Worm (Caenorhabditis elegans) whole organism, late embryonic: Measurements from ENCODE around the gene Y54F10AR.1.
A peak's percentile ranks its signal among the peaks of the same experiment; 100 is the strongest.

Experiments used
- C08G9.2 ChIP-seq: sonication (generic microtip); optimal IDR thresholded peaks from 2 replicates; lab custom pipeline; 2016; ENCODE audit warnings: mild to moderate bottlenecking, missing genetic modification characterization, moderate library complexity, missing compliant biosample characterization
- C38D4.7 ChIP-seq: fragments of 200-800 bp; sonication (Bioruptor generic); optimal IDR thresholded peaks from 2 replicates; lab custom pipeline; 2018; ENCODE audit warnings: mild to moderate bottlenecking, missing genetic modification characterization, moderate library complexity, missing compliant biosample characterization
- K02D7.2 ChIP-seq: sonication (generic microtip); optimal IDR thresholded peaks from 2 replicates; lab custom pipeline; 2017; ENCODE audit warnings: mild to moderate bottlenecking, missing genetic modification characterization, missing compliant biosample characterization
- K09A11.1 ChIP-seq: sonication (generic microtip); optimal IDR thresholded peaks from 2 replicates; lab custom pipeline; 2017; ENCODE audit warnings: antibody characterized with exemption, mild to moderate bottlenecking, missing genetic modification characterization, missing compliant biosample characterization; ENCODE audit not compliant: insufficient read depth
- ahr-1 ChIP-seq: sonication (generic microtip); optimal IDR thresholded peaks from 2 replicates; lab custom pipeline; 2016; ENCODE audit warnings: missing genetic modification characterization, missing compliant biosample characterization
- ceh-14 ChIP-seq: sonication (generic microtip); optimal IDR thresholded peaks from 2 replicates; lab custom pipeline; 2016; ENCODE audit warnings: missing genotype, missing genetic modification characterization, missing compliant biosample characterization
- ceh-18 ChIP-seq: sonication (generic microtip); optimal IDR thresholded peaks from 2 replicates; lab custom pipeline; 2016; ENCODE audit warnings: missing genetic modification characterization, missing compliant biosample characterization
- ceh-22 ChIP-seq: sonication (generic microtip); optimal IDR thresholded peaks from 2 replicates; lab custom pipeline; 2017; ENCODE audit warnings: missing biosample characterization, missing genetic modification characterization
- ceh-30 ChIP-seq: fragments of 150-350 bp; optimal IDR thresholded peaks from 2 replicates; lab custom pipeline; 2014; ENCODE audit warnings: missing biosample characterization, missing genetic modification characterization
- ceh-9 ChIP-seq: sonication (generic microtip); optimal IDR thresholded peaks from 2 replicates; lab custom pipeline; 2016; ENCODE audit warnings: mild to moderate bottlenecking, missing genetic modification characterization, inconsistent platforms, missing compliant biosample characterization
- dmd-4 ChIP-seq: sonication (generic microtip); optimal IDR thresholded peaks from 2 replicates; lab custom pipeline; 2016; ENCODE audit warnings: borderline replicate concordance, missing genetic modification characterization, missing compliant biosample characterization
- dve-1 ChIP-seq: sonication (generic microtip); optimal IDR thresholded peaks from 2 replicates; lab custom pipeline; 2017; ENCODE audit warnings: antibody characterized with exemption, mild to moderate bottlenecking, missing genetic modification characterization, missing compliant biosample characterization
- elt-4 ChIP-seq: sonication (generic microtip); optimal IDR thresholded peaks from 2 replicates; lab custom pipeline; 2016; ENCODE audit warnings: missing genetic modification characterization, missing compliant biosample characterization
- ets-4 ChIP-seq: sonication (generic microtip); optimal IDR thresholded peaks from 2 replicates; lab custom pipeline; 2016; ENCODE audit warnings: missing genetic modification characterization, missing compliant biosample characterization
- hlh-15 ChIP-seq: sonication (generic microtip); optimal IDR thresholded peaks from 2 replicates; lab custom pipeline; 2016; ENCODE audit warnings: missing genetic modification characterization, missing compliant biosample characterization
- hlh-30 ChIP-seq: sonication (generic microtip); optimal IDR thresholded peaks from 2 replicates; lab custom pipeline; 2017; ENCODE audit warnings: antibody characterized with exemption, missing genetic modification characterization, missing compliant biosample characterization; ENCODE audit not compliant: insufficient read depth
- hlh-6 ChIP-seq: sonication (generic microtip); optimal IDR thresholded peaks from 2 replicates; lab custom pipeline; 2016; ENCODE audit warnings: missing genotype, missing genetic modification characterization, missing compliant biosample characterization
- lim-6 ChIP-seq: sonication (generic microtip); optimal IDR thresholded peaks from 2 replicates; lab custom pipeline; 2016; ENCODE audit warnings: missing genetic modification characterization, missing compliant biosample characterization
- mec-3 ChIP-seq: sonication (generic microtip); optimal IDR thresholded peaks from 2 replicates; lab custom pipeline; 2016; ENCODE audit warnings: borderline replicate concordance, missing genetic modification characterization, missing compliant biosample characterization
- nfya-1 ChIP-seq: sonication (generic microtip); optimal IDR thresholded peaks from 2 replicates; lab custom pipeline; 2017; ENCODE audit warnings: missing genetic modification characterization, mild to moderate bottlenecking, missing compliant biosample characterization, antibody characterized with exemption, moderate library complexity
- nhr-232 ChIP-seq: sonication (generic microtip); optimal IDR thresholded peaks from 2 replicates; lab custom pipeline; 2016; ENCODE audit warnings: missing genetic modification characterization, missing compliant biosample characterization
- pag-3 ChIP-seq: sonication (generic microtip); optimal IDR thresholded peaks from 2 replicates; lab custom pipeline; 2016; ENCODE audit warnings: missing compliant biosample characterization, missing genetic modification characterization, borderline replicate concordance
- pax-1 ChIP-seq: fragments of 150-350 bp; optimal IDR thresholded peaks from 2 replicates; lab custom pipeline; 2014; ENCODE audit warnings: missing biosample characterization, missing genetic modification characterization
- pha-2 ChIP-seq: sonication (generic microtip); optimal IDR thresholded peaks from 2 replicates; lab custom pipeline; 2017; ENCODE audit warnings: mild to moderate bottlenecking, missing genetic modification characterization, missing compliant biosample characterization
- pqm-1 ChIP-seq: sonication (generic microtip); optimal IDR thresholded peaks from 2 replicates; lab custom pipeline; 2016; ENCODE audit warnings: missing genetic modification characterization, missing compliant biosample characterization
- sdc-2 ChIP-seq: sonication (generic microtip); optimal IDR thresholded peaks from 2 replicates; lab custom pipeline; 2016; ENCODE audit warnings: missing genotype, missing genetic modification characterization, missing compliant biosample characterization
- sox-2 ChIP-seq: fragments of 200-800 bp; sonication (Bioruptor generic); IDR thresholded peaks from 2 replicates; pipeline ENCODE4 v1.3.6; 2022; ENCODE audit warnings: missing genetic modification reagents, missing genetic modification characterization, missing compliant biosample characterization
- sox-4 ChIP-seq: sonication (generic microtip); optimal IDR thresholded peaks from 2 replicates; lab custom pipeline; 2017; ENCODE audit warnings: mild to moderate bottlenecking, missing genetic modification characterization, inconsistent platforms, missing compliant biosample characterization
- syd-9 ChIP-seq: sonication (generic microtip); optimal IDR thresholded peaks from 2 replicates; lab custom pipeline; 2016; ENCODE audit warnings: mild to moderate bottlenecking, missing genetic modification characterization, moderate library complexity, missing compliant biosample characterization
- tbx-7 ChIP-seq: sonication (generic microtip); optimal IDR thresholded peaks from 2 replicates; lab custom pipeline; 2016; ENCODE audit warnings: missing genotype, missing genetic modification characterization, missing compliant biosample characterization
- unc-3 ChIP-seq, 2 experiments: fragments of 200-800 bp in 1 of 2; sonication (Bioruptor generic) in 1 of 2; sonication (generic microtip) in 1 of 2; conservative IDR thresholded peaks in 1 of 2; optimal IDR thresholded peaks in 1 of 2; 2 replicates each; pipeline versions ENCODE4 v1.3.6 to Lab custom; 2016 to 2022; ENCODE audit warnings: missing compliant biosample characterization in 2 of 2, missing genetic modification characterization in 2 of 2, missing genetic modification reagents in 1 of 2
- unc-42 ChIP-seq: sonication (generic microtip); optimal IDR thresholded peaks from 2 replicates; lab custom pipeline; 2016; ENCODE audit warnings: missing genotype, missing genetic modification characterization, missing compliant biosample characterization
- unc-55 ChIP-seq: sonication (generic microtip); optimal IDR thresholded peaks from 2 replicates; lab custom pipeline; 2017; ENCODE audit warnings: missing biosample characterization, missing genetic modification reagents, missing genetic modification characterization

The Y54F10AR.1 gene

ce11 chrIII:2560763-2561162 is 14.7 kb downstream of the Y54F10AR.1 start:
- TF ChIP-seq C08G9.2 (tag; lab: Kevin White, UChicago), result peak; percentile 40
- TF ChIP-seq sdc-2 (tag; lab: Kevin White, UChicago), result peak; percentile 29
- TF ChIP-seq hlh-30 (tag; lab: Kevin White, UChicago), result no peak
- TF ChIP-seq elt-4 (tag; lab: Kevin White, UChicago), result peak; percentile 22
- TF ChIP-seq hlh-6 (tag; lab: Kevin White, UChicago), result peak; percentile 29
- TF ChIP-seq, all 69 proteins: peak for 4

- TF ChIP-seq ceh-18 (tag; lab: Kevin White, UChicago), result no peak
- TF ChIP-seq sox-4, result no peak
- TF ChIP-seq, all 69 proteins: peak for 0
Observed at ce11 chrIII:2553579-2553978, 21.9 kb downstream of the Y54F10AR.1 start.

ce11 chrIII:2552382-2552781 is 23.1 kb downstream of the Y54F10AR.1 start:
- TF ChIP-seq unc-42 (tag; lab: Kevin White, UChicago), result peak; percentile 94
- TF ChIP-seq tbx-7, result no peak
- no peak for TF ChIP-seq ceh-14 (tag; lab: Kevin White, UChicago)

- TF ChIP-seq C38D4.7 (no peak), lim-6 (tag; lab: Kevin White, UChicago) (no peak), K02D7.2 (no peak), pag-3 (no peak), unc-3 (GFP tag; conservative IDR thresholded peaks at IDR 0.05; lab: Robert Waterston, UW) (no peak), unc-3 (tag; optimal IDR thresholded peaks at IDR 0.05; lab: Kevin White, UChicago) (no peak), ets-4 (tag; lab: Kevin White, UChicago) (no peak), ceh-22 (tag; lab: Kevin White, UChicago) (no peak), K09A11.1 (tag; lab: Kevin White, UChicago) (no peak), pax-1 (tag; lab: Kevin White, UChicago) (no peak), ahr-1 (tag; lab: Kevin White, UChicago) (no peak), mec-3 (tag; lab: Kevin White, UChicago) (no peak), pqm-1 (tag; lab: Kevin White, UChicago) (no peak), tbx-7 (no peak), ceh-30 (tag; lab: Kevin White, UChicago) (no peak)
- TF ChIP-seq, all 69 proteins: peak for 0
Observed at ce11 chrIII:2551981-2552380, 23.5 kb downstream of the Y54F10AR.1 start.

- no peak for TF ChIP-seq ceh-9
- no peak for TF ChIP-seq sox-2 (GFP tag; lab: Robert Waterston, UW)
- no peak for TF ChIP-seq pax-1 (tag; lab: Kevin White, UChicago)
- no peak for TF ChIP-seq nfya-1 (tag; lab: Kevin White, UChicago)
- no peak for TF ChIP-seq syd-9
- TF ChIP-seq sox-4, result no peak
- no peak for TF ChIP-seq unc-55
- TF ChIP-seq pha-2 (tag; lab: Kevin White, UChicago), result no peak
- no peak for TF ChIP-seq hlh-15 (tag; lab: Kevin White, UChicago)
- no peak for TF ChIP-seq dmd-4
- no peak for TF ChIP-seq nhr-232
- no peak for TF ChIP-seq ceh-30 (tag; lab: Kevin White, UChicago)
- no peak for TF ChIP-seq dve-1 (tag; lab: Kevin White, UChicago)
- no peak for TF ChIP-seq unc-42 (tag; lab: Kevin White, UChicago)
- no peak for TF ChIP-seq hlh-6 (tag; lab: Kevin White, UChicago)
- TF ChIP-seq, all 69 proteins: peak for 0
Observed at ce11 chrIII:2549620-2550019, 25.9 kb downstream of the Y54F10AR.1 start, which contains the start of gene feh-1. Gene feh-1, plus strand, starts transcription at chrIII:2549920.
